Worm (Caenorhabditis elegans) whole organism, young adult: ENCODE data around the gene R10D12.6.

Source experiments
- C06A6.2 ChIP-seq: fragments of 200-800 bp; sonication (Bioruptor generic); conservative IDR thresholded peaks from 2 replicates; pipeline ENCODE4 v1.3.6; 2022; ENCODE audit warnings: missing genetic modification characterization, missing compliant biosample characterization
- ama-1 ChIP-seq, 3 experiments: fragments of 150-350 bp in 1 of 3; sonication (generic microtip) in 2 of 3; optimal IDR thresholded peaks; 2 replicates each; lab custom pipeline; 2014 to 2018; ENCODE audit warnings: missing biosample characterization in 2 of 3, missing genetic modification characterization in 2 of 3, missing genetic modification reagents in 2 of 3
- attf-3 ChIP-seq: fragments of 200-800 bp; sonication (Bioruptor generic); conservative IDR thresholded peaks from 2 replicates; pipeline ENCODE4 v1.3.6; 2022; ENCODE audit warnings: missing genetic modification reagents, missing genetic modification characterization, missing compliant biosample characterization
- attf-6 ChIP-seq: fragments of 200-800 bp; sonication (Bioruptor generic); IDR thresholded peaks from 2 replicates; pipeline ENCODE4 v1.3.6; 2022; ENCODE audit warnings: missing genetic modification reagents, missing genetic modification characterization, missing compliant biosample characterization
- cebp-1 ChIP-seq, 2 experiments: fragments of 200-800 bp in 1 of 2; sonication (Bioruptor generic) in 1 of 2; sonication (generic microtip) in 1 of 2; IDR thresholded peaks in 1 of 2; optimal IDR thresholded peaks in 1 of 2; 2 replicates each; pipeline versions ENCODE4 v1.3.6 to Lab custom; 2017 to 2022; ENCODE audit warnings: missing compliant biosample characterization in 2 of 2, missing genetic modification characterization in 2 of 2, mild to moderate bottlenecking in 1 of 2, missing genetic modification reagents in 1 of 2, moderate library complexity in 1 of 2
- chd-7 ChIP-seq: sonication (generic microtip); optimal IDR thresholded peaks from 2 replicates; lab custom pipeline; 2016; ENCODE audit warnings: mild to moderate bottlenecking, missing genetic modification characterization, moderate library complexity, missing compliant biosample characterization
- lin-35 ChIP-seq, 3 experiments: fragments of 150-350 bp in 2 of 3; sonication (generic microtip) in 1 of 3; optimal IDR thresholded peaks; 2 replicates each; lab custom pipeline; 2014 to 2018; ENCODE audit warnings: missing biosample characterization in 3 of 3, missing genetic modification characterization in 3 of 3, missing genetic modification reagents in 3 of 3
- madf-3 ChIP-seq: fragments of 200-800 bp; sonication (Bioruptor generic); IDR thresholded peaks from 2 replicates; pipeline ENCODE4 v1.3.6; 2022; ENCODE audit warnings: missing genetic modification reagents, missing genetic modification characterization, missing compliant biosample characterization
- mes-4 ChIP-seq: sonication (generic microtip); optimal IDR thresholded peaks from 2 replicates; lab custom pipeline; 2016; ENCODE audit warnings: missing genotype, missing genetic modification characterization, missing compliant biosample characterization
- nfya-2 ChIP-seq: fragments of 200-800 bp; sonication (Bioruptor generic); IDR thresholded peaks from 2 replicates; pipeline ENCODE4 v1.3.6; 2022; ENCODE audit warnings: missing genetic modification reagents, missing genetic modification characterization, missing compliant biosample characterization
- nfyb-1 ChIP-seq: fragments of 200-800 bp; sonication (Bioruptor generic); IDR thresholded peaks from 2 replicates; pipeline ENCODE4 v1.3.6; 2022; ENCODE audit warnings: missing genetic modification reagents, missing genetic modification characterization, missing compliant biosample characterization
- nhr-179 ChIP-seq: sonication (generic microtip); optimal IDR thresholded peaks from 2 replicates; lab custom pipeline; 2016; ENCODE audit warnings: mild to moderate bottlenecking, missing genetic modification characterization, missing compliant biosample characterization
- snpc-3.4 ChIP-seq: sonication (generic microtip); optimal IDR thresholded peaks from 2 replicates; lab custom pipeline; 2017; ENCODE audit warnings: missing genetic modification characterization, mild to moderate bottlenecking, missing compliant biosample characterization, antibody characterized with exemption, moderate library complexity, missing genotype, missing genetic modification reagents
- unc-62 ChIP-seq: fragments of 150-350 bp; optimal IDR thresholded peaks from 2 replicates; lab custom pipeline; 2014; ENCODE audit warnings: missing biosample characterization, missing genetic modification reagents, missing genetic modification characterization

DNA sequence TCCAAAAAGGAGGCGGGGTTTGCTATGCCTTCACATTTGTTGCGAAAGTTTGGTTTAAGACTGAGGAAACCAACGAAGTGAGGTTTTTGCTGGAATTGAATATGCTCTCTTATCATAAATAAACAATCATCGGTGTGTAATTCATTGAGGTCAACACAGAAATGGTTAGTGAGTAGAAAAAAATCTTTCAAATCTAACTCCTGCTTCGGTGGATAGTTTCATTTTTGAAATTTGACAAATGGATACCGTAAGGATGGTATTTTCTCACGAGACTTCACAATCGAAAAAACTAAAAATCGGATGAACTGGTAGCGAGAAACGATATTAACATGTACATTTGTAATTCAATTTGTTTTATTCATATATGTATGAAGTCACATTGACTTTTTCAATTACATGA, 31.7 kb downstream of the R10D12.6 start, which contains the start of gene eol-1:
- TF ChIP-seq mes-4 (no peak), ama-1 (optimal IDR thresholded peaks at IDR 0.05; lab: Kevin White, UChicago) (no peak), ama-1 (GFP tag; optimal IDR thresholded peaks at IDR 0.05; lab: Kevin White, UChicago) (no peak), nhr-179 (tag; lab: Kevin White, UChicago) (no peak), attf-3 (GFP tag; lab: Robert Waterston, UW) (no peak), snpc-3.4 (tag; lab: Kevin White, UChicago) (no peak), lin-35 (GFP tag; optimal IDR thresholded peaks at IDR 0.05; lab: Kevin White, UChicago) (no peak), attf-6 (GFP tag; lab: Robert Waterston, UW) (no peak), chd-7 (tag; lab: Kevin White, UChicago) (no peak), cebp-1 (GFP tag; IDR thresholded peaks at IDR 0.05; lab: Robert Waterston, UW) (no peak), cebp-1 (tag; optimal IDR thresholded peaks at IDR 0.05; lab: Kevin White, UChicago) (no peak), C06A6.2 (GFP tag; lab: Robert Waterston, UW) (no peak), nfyb-1 (GFP tag; lab: Robert Waterston, UW) (no peak), nfya-2 (GFP tag; lab: Robert Waterston, UW) (no peak), unc-62 (GFP tag; lab: Kevin White, UChicago) (no peak), madf-3 (GFP tag; lab: Robert Waterston, UW) (no peak)
